Fruit fly (Drosophila melanogaster): ENCODE results near the gene CG34159.

dm6 chr2L:10205940-10206339 lies 1.8 kb upstream of the CG34159 start:
- TF ChIP-seq cic (GFP tag; optimal IDR thresholded peaks at IDR 0.05) (no peak), Mnt (GFP tag; optimal IDR thresholded peaks at IDR 0.05) (no peak), pad (GFP tag; optimal IDR thresholded peaks at IDR 0.05) (no peak), kay (GFP tag; ENCODE audit: borderline replicate concordance) (no peak), CG5204 (GFP tag; optimal IDR thresholded peaks at IDR 0.05) (no peak), CG1620 (GFP tag; optimal IDR thresholded peaks at IDR 0.05) (no peak), Crg-1 (GFP tag; optimal IDR thresholded peaks at IDR 0.05) (no peak), CG14711 (tag; optimal IDR thresholded peaks at IDR 0.05) (no peak), CG7101 (tag; optimal IDR thresholded peaks at IDR 0.05) (no peak), bab1 (GFP tag; optimal IDR thresholded peaks at IDR 0.05) (no peak), CG7045 (GFP tag; optimal IDR thresholded peaks at IDR 0.05) (no peak), cnc (optimal IDR thresholded peaks at IDR 0.05) (no peak), ovo (GFP tag; optimal IDR thresholded peaks at IDR 0.05) (no peak), Hr96 (GFP tag; optimal IDR thresholded peaks at IDR 0.05) (no peak)

Data from whole organism, adult.